Fruit fly (Drosophila melanogaster) whole organism, larva: ENCODE data around the gene Sk1.

ENCODE experiments used
- noc ChIP-seq: fragments of 200-800 bp; sonication (Bioruptor generic); optimal IDR thresholded peaks from 3 replicates; lab custom pipeline; 2019; ENCODE audit warnings: missing biosample characterization, mild to moderate bottlenecking, missing genetic modification characterization, moderate library complexity

Sk1 gene

DNA sequence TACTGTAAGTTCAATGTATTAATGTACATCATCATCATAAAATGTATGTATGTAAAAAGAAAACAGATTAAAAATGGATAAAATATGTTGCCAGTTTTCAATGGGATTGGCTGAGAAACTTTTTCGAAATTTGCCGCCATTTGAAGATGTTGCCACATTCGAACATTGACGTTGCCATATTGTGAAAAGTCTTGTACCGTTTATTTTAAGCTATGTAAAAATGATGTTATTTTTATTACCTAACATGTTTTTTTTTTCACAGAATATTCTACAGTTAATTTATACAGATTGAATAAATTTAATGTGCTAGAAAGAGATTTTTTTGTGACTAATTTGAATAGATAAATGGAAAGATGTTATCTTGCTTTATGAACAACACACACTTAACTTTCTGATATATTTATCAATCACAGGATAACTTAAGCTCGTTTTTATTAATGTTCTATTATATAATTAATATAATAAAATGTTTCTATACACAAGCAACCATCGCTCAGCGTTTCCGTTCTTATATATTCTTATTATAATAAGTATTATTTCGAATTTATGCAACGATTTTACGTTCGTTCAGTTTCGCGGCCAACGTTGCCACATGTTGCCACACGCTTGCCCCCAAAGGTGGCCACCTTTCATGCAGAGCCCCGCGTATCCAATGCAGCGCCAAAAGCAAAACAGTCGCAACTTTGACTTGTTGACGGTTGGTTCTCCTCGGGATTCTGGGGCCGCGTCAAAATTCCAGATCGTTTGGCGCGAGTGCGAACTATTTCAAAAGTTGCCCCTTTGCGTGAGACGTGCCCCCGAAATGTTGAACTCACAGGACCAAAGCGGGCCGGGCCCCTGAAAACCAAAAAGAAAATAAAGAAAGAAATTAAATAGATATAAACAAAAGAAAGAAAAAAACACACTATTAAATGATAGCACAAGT lies 16.8 kb downstream of the Sk1 start, which contains the start of gene CG43155:
Gene CG43155 (plus strand): TSS at position 875 of the 925 bp plus-strand sequence.
- no peak for TF ChIP-seq noc (tag; lab: Kevin White, UChicago)

DNA sequence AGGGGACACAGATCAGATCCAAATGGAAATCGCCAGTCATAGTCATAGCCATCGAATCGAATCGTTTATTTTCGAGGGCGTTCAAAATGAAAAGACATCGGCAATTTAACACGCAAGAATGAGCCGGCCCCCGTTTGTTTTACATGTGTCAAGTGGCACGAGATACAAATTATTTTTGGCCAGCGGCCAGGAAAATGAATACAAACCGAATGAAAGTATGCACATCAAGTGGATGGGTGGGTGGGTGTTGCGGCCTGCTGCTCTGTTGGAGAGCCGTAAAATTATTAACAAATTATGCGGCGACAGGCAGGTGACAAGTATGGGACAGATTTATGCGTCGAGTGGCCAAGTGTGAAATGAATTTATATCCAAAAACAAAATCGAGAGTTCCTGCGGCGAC lies 21.7 kb downstream of the Sk1 start:
- no peak for TF ChIP-seq noc (tag; lab: Kevin White, UChicago)

DNA sequence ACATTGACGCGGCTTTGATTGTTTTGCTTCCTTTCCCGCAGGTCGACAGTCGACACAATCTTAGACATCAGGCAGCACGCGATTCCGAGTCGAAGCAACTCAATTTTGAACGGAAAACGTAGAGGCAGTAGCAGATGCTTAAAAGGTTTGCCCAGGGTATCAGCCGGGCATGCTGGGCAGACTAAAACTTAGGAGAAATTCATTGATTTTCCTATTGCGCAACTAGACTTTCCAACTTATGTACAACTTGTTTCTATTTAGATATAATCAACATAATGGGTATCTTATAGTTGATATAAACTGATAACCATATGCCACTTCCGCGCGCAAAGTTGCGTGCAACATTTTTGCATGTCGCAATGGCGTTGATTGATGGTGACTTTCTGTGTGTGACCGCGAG lies 24.4 kb downstream of the Sk1 start:
- TF ChIP-seq noc (tag; lab: Kevin White, UChicago) = no peak

DNA sequence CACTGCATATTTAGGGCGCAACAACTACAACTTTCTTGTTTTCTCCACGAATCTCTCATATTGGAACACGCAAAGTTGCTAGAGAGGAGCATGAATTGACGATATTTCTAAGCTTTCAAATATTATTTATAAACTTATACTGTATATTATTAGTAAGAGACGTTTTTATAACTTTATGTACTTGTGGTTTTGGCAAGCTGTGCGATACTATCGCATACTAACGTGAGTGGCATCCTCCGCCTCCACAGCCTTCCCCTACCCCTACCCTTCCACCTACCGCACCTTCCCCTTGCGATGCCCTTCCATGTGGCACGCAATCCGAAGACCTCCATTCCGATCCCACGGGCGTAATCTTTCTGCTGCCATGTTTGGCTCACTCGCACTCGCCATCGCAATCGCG lies 26.0 kb downstream of the Sk1 start:
- no peak for TF ChIP-seq noc (tag; lab: Kevin White, UChicago)

DNA sequence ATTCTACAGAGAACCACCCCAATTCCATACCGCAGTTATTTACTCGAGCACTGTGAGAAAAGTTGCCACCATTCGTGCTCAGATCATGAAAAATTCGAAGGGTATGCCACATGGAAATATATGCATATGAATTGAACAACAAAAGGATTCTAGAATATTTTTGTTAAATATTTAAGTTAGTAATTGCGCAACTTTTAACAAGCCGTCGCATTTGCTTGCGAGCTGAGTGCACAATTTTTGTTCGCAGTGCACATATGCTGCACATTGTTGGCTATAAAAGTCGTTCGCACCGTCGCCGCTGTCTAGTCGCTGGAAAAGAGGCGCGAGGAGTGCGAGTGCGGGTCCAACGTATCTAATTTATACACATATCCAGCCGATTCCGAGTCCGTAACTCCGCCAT lies 34.4 kb downstream of the Sk1 start, which contains the start of gene Cyp4g15:
Gene Cyp4g15 (plus strand): TSS at position 301 of the 400 bp plus-strand sequence.
- no peak for TF ChIP-seq noc (tag; lab: Kevin White, UChicago)

DNA sequence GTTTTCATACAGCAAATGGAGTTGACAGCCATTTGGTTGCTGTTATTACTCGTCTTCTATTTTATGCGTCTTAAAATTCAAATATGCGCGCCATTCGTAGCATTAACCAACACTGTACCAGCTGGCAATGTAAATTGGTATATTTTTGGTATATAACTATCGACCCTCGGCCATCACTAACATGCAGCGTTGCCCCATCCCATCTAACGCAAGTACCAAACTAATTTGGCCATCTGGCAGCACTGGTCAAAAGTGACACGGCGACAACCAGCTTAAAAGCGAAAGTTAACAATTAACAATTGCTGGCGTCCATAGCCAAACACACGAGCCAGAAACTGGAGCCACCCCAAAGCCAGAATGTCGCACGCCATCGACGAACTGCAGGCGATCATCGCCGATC lies 41.0 kb downstream of the Sk1 start, which contains the start of gene Uba5:
Gene Uba5 (plus strand): TSS at position 222 of the 400 bp plus-strand sequence.
- no peak for TF ChIP-seq noc (tag; lab: Kevin White, UChicago)

DNA sequence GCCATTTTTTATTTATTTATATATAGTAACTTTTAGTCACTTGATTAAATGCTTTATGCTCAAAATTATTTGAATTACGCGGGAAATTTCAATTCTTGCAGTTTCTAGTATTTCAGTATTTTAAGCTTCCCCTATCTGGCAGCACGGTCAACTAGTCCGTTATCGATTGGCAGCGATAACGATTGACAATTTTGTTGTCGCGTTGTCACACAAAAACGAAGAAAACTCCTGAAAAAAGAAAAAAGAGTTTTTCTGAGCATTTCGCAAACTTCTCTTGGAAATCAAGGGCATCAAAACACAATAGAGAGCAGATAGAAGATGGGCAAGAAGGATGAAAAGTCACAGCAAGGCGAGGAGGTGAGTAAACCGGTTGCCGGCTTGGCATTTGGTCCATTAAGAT lies 42.7 kb downstream of the Sk1 start, which contains the start of gene Spase25:
Gene Spase25 (plus strand): TSS at position 176 of the 400 bp plus-strand sequence.
- no peak for TF ChIP-seq noc (tag; lab: Kevin White, UChicago)

DNA sequence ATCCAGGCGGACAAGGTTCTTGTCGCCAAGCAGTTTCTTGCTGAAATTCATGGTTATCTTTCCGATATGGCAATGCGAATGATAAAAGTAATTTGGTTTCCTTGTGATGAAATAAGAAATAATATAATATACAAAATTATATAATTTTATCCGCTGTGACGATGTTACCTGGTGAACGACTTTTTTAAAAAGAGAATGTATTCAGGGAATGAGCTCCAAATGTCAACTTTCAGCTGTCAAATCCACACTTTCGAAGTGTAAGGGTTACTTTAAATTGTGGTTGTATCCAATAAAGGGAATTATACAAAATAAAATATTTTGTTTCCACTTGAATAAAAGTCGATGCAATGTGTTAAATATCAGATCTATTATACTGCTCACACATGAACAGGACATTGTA lies 49.1 kb downstream of the Sk1 start, which contains the start of gene CG33235:
Gene CG33235 (minus strand): TSS at position 101 of the 400 bp plus-strand sequence.
- TF ChIP-seq noc (tag; lab: Kevin White, UChicago) = no peak

DNA sequence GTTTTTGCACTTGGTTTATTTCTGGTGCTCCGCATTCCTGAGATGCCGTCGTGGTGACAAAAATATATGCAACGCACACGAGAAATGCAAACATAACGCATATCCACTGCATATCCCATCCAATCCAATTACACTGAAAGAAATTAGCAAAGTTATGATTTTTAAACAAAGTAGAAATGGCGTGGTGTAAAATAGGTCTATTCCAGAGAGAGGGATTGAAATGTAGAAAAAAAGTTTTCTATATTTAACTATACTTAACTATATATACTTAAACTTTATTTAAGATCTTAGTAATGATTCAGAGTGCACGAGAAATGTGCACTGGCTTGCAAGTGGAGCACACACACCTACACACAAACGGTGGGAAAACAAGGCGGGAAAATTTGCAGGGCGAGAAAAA lies 49.9 kb downstream of the Sk1 start:
- TF ChIP-seq noc (tag; lab: Kevin White, UChicago) = no peak

DNA sequence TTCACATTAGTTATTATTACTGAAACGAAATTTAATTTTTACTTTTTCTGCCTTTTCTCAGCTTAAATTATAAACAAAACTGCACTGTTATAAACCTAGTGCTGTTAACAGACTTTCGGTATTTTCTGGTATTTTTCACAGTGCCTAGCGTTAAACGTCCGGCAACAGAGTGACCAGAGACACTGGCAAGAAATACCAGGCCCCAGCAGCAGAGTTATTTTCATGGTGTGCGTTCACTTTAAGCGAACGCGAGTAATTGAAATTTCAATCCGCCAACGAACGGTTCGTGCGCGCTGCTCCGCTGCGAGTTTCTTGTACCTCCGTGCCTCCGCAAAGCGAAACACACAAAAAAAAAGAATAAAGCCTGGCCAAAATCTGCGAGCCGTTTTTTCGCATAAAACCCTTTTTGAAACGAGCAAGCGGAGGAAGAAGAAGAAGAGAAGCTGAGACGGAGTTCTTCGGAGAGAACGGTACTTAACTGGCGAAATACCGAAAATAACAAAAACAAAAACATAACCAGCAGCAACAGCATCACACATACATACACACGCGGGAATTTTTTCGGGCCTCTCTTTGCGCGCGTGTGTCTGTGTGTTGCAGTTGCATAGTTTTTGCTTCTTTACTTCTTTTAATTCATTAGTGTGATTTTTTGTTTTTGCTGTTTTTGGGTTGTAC lies 50.7 kb downstream of the Sk1 start, which contains the start of gene Drak:
Gene Drak (plus strand): TSS at position 220 of the 675 bp plus-strand sequence.
- peak; percentile 5 for TF ChIP-seq noc (tag; lab: Kevin White, UChicago)

DNA sequence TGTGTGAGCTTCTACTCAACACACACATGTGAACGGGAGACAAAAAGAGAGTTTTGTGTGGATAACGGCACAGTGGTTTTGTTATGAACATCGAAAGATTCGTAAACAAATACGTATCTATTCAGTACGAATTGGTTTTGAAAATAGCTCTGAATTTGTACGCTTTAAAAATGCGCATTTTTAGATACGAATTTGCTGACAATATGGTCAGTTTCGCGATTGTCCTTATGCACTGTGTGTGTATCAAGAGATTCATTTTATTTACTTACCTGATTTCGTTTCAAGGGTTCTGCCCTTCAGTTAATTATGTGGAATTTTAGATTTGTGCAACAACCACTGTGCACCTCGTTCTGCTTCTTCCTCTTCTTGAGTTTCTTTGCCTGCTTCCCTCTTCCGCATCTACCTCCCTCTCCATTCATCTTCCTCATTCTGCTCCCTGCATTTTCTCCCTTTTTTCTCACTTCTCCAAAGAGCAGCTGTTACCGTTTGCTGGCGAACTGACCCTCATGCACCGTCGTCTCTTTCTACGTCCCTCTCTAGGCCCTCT lies 52.5 kb downstream of the Sk1 start:
- TF ChIP-seq noc (tag; lab: Kevin White, UChicago) = peak; percentile 23

DNA sequence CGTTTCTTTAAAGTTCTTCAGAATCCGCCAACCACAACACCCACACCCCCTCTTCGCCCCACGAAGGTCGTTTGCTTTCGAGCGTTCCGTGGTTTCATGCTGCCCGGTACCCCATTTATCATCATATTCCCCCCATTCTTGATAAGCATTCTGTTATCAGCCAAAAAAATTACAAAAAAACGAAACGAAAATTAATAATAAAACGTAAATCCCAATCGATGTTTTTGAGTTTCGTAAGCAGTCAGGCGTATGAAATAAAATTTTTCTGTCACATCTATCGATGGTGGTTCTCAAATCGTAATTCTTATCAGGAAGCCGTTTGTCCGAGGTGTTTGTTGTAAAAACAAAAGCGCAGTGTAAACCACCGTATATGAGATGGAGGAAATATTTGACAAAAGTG lies 53.1 kb downstream of the Sk1 start:
- TF ChIP-seq noc (tag; lab: Kevin White, UChicago) = peak; percentile 53
